Worm (Caenorhabditis elegans) whole organism, L4 larva: ENCODE data around the gene gcy-27.

ENCODE experiments used
- D1046.2 ChIP-seq: fragments of 200-800 bp; sonication (Bioruptor generic); IDR thresholded peaks from 2 replicates; pipeline ENCODE4 v1.3.6; 2022; ENCODE audit warnings: missing genetic modification characterization, missing compliant biosample characterization
- F10B5.3 ChIP-seq: sonication (generic microtip); optimal IDR thresholded peaks from 2 replicates; lab custom pipeline; 2016; ENCODE audit warnings: mild to moderate bottlenecking, missing genetic modification characterization, missing compliant biosample characterization
- F26F4.8 ChIP-seq: fragments of 200-800 bp; sonication (Bioruptor generic); conservative IDR thresholded peaks from 2 replicates; pipeline ENCODE4 v1.3.6; 2022; ENCODE audit warnings: missing genetic modification characterization, missing compliant biosample characterization
- F37D6.2 ChIP-seq: sonication (generic microtip); optimal IDR thresholded peaks from 2 replicates; lab custom pipeline; 2016; ENCODE audit warnings: mild to moderate bottlenecking, missing genetic modification characterization, missing compliant biosample characterization
- F44E2.7 ChIP-seq: fragments of 200-800 bp; sonication (Bioruptor generic); IDR thresholded peaks from 2 replicates; pipeline ENCODE4 v2.1.2; 2022; ENCODE audit warnings: missing genetic modification characterization, missing compliant biosample characterization
- F49E8.2 ChIP-seq: sonication (generic microtip); optimal IDR thresholded peaks from 2 replicates; lab custom pipeline; 2016; ENCODE audit warnings: missing compliant biosample characterization, mild to moderate bottlenecking, missing genetic modification characterization, borderline replicate concordance
- R02D3.7 ChIP-seq: fragments of 150-350 bp; sonication (generic microtip); optimal IDR thresholded peaks from 3 replicates; lab custom pipeline; 2014; ENCODE audit warnings: missing biosample characterization, missing genetic modification characterization
- T26A8.4 ChIP-seq: fragments of 200-800 bp; sonication (Bioruptor generic); IDR thresholded peaks from 2 replicates; pipeline ENCODE4 v1.3.6; 2022; ENCODE audit warnings: missing genetic modification characterization, missing compliant biosample characterization
- Y105C5A.15 ChIP-seq: fragments of 200-800 bp; sonication (Bioruptor generic); IDR thresholded peaks from 2 replicates; pipeline ENCODE4 v1.3.6; 2022; ENCODE audit warnings: missing genetic modification characterization, missing compliant biosample characterization
- Y75B8A.6 ChIP-seq: fragments of 200-800 bp; sonication (Bioruptor generic); IDR thresholded peaks from 2 replicates; pipeline ENCODE4 v1.3.6; 2022; ENCODE audit warnings: missing genetic modification reagents, missing genetic modification characterization, missing compliant biosample characterization
- ZK337.2 ChIP-seq: fragments of 200-800 bp; sonication (Bioruptor generic); IDR thresholded peaks from 2 replicates; pipeline ENCODE4 v1.3.6; 2022; ENCODE audit warnings: missing genetic modification reagents, missing genetic modification characterization, missing compliant biosample characterization
- ZK546.5 ChIP-seq, 2 experiments: sonication (generic microtip); optimal IDR thresholded peaks; 2 replicates each; lab custom pipeline; 2017; ENCODE audit warnings: missing biosample characterization in 2 of 2, missing genetic modification characterization in 2 of 2
- ama-1 ChIP-seq: fragments of 150-350 bp; optimal IDR thresholded peaks from 2 replicates; lab custom pipeline; 2014; ENCODE audit warnings: inconsistent platforms, mixed read lengths
- cey-2 ChIP-seq: sonication (generic microtip); optimal IDR thresholded peaks from 3 replicates; lab custom pipeline; 2017; ENCODE audit warnings: missing genetic modification characterization, mild to moderate bottlenecking, missing compliant biosample characterization, antibody characterized with exemption, borderline replicate concordance; ENCODE audit not compliant: insufficient read depth
- ctbp-1 ChIP-seq: fragments of 200-800 bp; sonication (Bioruptor generic); IDR thresholded peaks from 2 replicates; pipeline ENCODE4 v1.3.6; 2022; ENCODE audit warnings: missing genetic modification reagents, missing genetic modification characterization, missing compliant biosample characterization
- daf-12 ChIP-seq: fragments of 150-350 bp; optimal IDR thresholded peaks from 2 replicates; lab custom pipeline; 2014; ENCODE audit warnings: missing biosample characterization, missing genetic modification reagents, missing genetic modification characterization
- daf-16 ChIP-seq, 3 experiments: sonication (generic microtip); optimal IDR thresholded peaks; 2 replicates each; lab custom pipeline; 2016 to 2017; ENCODE audit warnings: missing genetic modification characterization in 3 of 3, missing genetic modification reagents in 3 of 3, mild to moderate bottlenecking in 2 of 3, missing compliant biosample characterization in 2 of 3, missing biosample characterization in 1 of 3, moderate library complexity in 1 of 3
- daf-19 ChIP-seq: fragments of 200-800 bp; sonication (Bioruptor generic); conservative IDR thresholded peaks from 2 replicates; pipeline ENCODE4 v1.3.6; 2022; ENCODE audit warnings: missing genetic modification characterization, missing compliant biosample characterization
- daf-8 ChIP-seq: fragments of 200-800 bp; sonication (Bioruptor generic); IDR thresholded peaks from 2 replicates; pipeline ENCODE4 v1.3.6; 2022; ENCODE audit warnings: missing genetic modification characterization, missing compliant biosample characterization
- dve-1 ChIP-seq: sonication (generic microtip); optimal IDR thresholded peaks from 2 replicates; lab custom pipeline; 2017; ENCODE audit warnings: antibody characterized with exemption, mild to moderate bottlenecking, missing genetic modification characterization, missing compliant biosample characterization; ENCODE audit not compliant: insufficient read depth
- fos-1 ChIP-seq: fragments of 150-350 bp; optimal IDR thresholded peaks from 2 replicates; lab custom pipeline; 2014; ENCODE audit warnings: missing biosample characterization, missing genetic modification characterization
- gei-8 ChIP-seq: fragments of 200-800 bp; sonication (Bioruptor generic); optimal IDR thresholded peaks from 2 replicates; lab custom pipeline; 2018; ENCODE audit warnings: mild to moderate bottlenecking, missing genetic modification characterization, missing compliant biosample characterization
- hif-1 ChIP-seq, 2 experiments: sonication (generic microtip); optimal IDR thresholded peaks; 2 replicates each; lab custom pipeline; 2016 to 2017; ENCODE audit warnings: missing compliant biosample characterization in 2 of 2, missing genetic modification characterization in 2 of 2, missing genetic modification reagents in 2 of 2, missing genotype in 2 of 2, mild to moderate bottlenecking in 1 of 2
- hlh-11 ChIP-seq: fragments of 200-800 bp; sonication (Bioruptor generic); optimal IDR thresholded peaks from 2 replicates; lab custom pipeline; 2018; ENCODE audit warnings: mild to moderate bottlenecking, missing genetic modification characterization, missing compliant biosample characterization
- hmg-1.1 ChIP-seq: fragments of 200-800 bp; sonication (Bioruptor generic); IDR thresholded peaks from 2 replicates; pipeline ENCODE4 v1.3.6; 2022; ENCODE audit warnings: missing genetic modification reagents, missing genetic modification characterization, missing compliant biosample characterization
- lin-15B ChIP-seq: fragments of 150-350 bp; sonication (generic microtip); optimal IDR thresholded peaks from 3 replicates; lab custom pipeline; 2014; ENCODE audit warnings: missing biosample characterization, missing genetic modification characterization
- lin-38 ChIP-seq: fragments of 200-800 bp; sonication (Bioruptor generic); IDR thresholded peaks from 2 replicates; pipeline ENCODE4 v1.3.6; 2022; ENCODE audit warnings: missing genetic modification reagents, missing genetic modification characterization, missing compliant biosample characterization
- lin-39 ChIP-seq: fragments of 150-350 bp; optimal IDR thresholded peaks from 2 replicates; lab custom pipeline; 2014; ENCODE audit warnings: missing biosample characterization, missing genetic modification reagents, missing genetic modification characterization
- lir-3 ChIP-seq: sonication (generic microtip); optimal IDR thresholded peaks from 2 replicates; lab custom pipeline; 2016; ENCODE audit warnings: mild to moderate bottlenecking, missing genetic modification characterization, missing compliant biosample characterization
- lsy-2 ChIP-seq, 2 experiments: fragments of 150-350 bp in 1 of 2; sonication (generic microtip) in 1 of 2; optimal IDR thresholded peaks; 2 replicates each; lab custom pipeline; 2014 to 2017; ENCODE audit warnings: missing biosample characterization in 2 of 2, missing genetic modification characterization in 2 of 2
- madf-9 ChIP-seq: fragments of 200-800 bp; sonication (Bioruptor generic); conservative IDR thresholded peaks from 2 replicates; pipeline ENCODE4 v1.3.6; 2022; ENCODE audit warnings: missing genetic modification reagents, missing genetic modification characterization, missing compliant biosample characterization
- mdt-29 ChIP-seq: fragments of 200-800 bp; sonication (Bioruptor generic); IDR thresholded peaks from 2 replicates; pipeline ENCODE4 v1.3.6; 2022; ENCODE audit warnings: missing genetic modification reagents, missing genetic modification characterization, missing compliant biosample characterization
- mep-1 ChIP-seq: fragments of 150-350 bp; sonication (generic microtip); optimal IDR thresholded peaks from 3 replicates; lab custom pipeline; 2014; ENCODE audit warnings: missing biosample characterization, missing genetic modification characterization
- mxl-2 ChIP-seq: fragments of 200-800 bp; sonication (Bioruptor generic); conservative IDR thresholded peaks from 2 replicates; pipeline ENCODE4 v1.3.6; 2022; ENCODE audit warnings: missing genetic modification reagents, missing genetic modification characterization, missing compliant biosample characterization
- mxl-3 ChIP-seq: fragments of 200-800 bp; sonication (Bioruptor generic); optimal IDR thresholded peaks from 2 replicates; lab custom pipeline; 2018; ENCODE audit warnings: mild to moderate bottlenecking, missing genetic modification characterization, missing compliant biosample characterization
- nhr-102 ChIP-seq: sonication (generic microtip); optimal IDR thresholded peaks from 2 replicates; lab custom pipeline; 2016; ENCODE audit warnings: mild to moderate bottlenecking, missing genetic modification characterization, moderate library complexity, missing compliant biosample characterization
- nhr-11 ChIP-seq: fragments of 150-350 bp; optimal IDR thresholded peaks from 2 replicates; lab custom pipeline; 2014; ENCODE audit warnings: missing biosample characterization, missing genetic modification characterization
- nhr-111 ChIP-seq: fragments of 200-800 bp; sonication (Bioruptor generic); optimal IDR thresholded peaks from 2 replicates; lab custom pipeline; 2018; ENCODE audit warnings: mild to moderate bottlenecking, missing genetic modification characterization, missing compliant biosample characterization
- nhr-28 ChIP-seq: fragments of 150-350 bp; optimal IDR thresholded peaks from 2 replicates; lab custom pipeline; 2014; ENCODE audit warnings: missing biosample characterization, missing genetic modification characterization
- nhr-48 ChIP-seq: sonication (generic microtip); optimal IDR thresholded peaks from 2 replicates; lab custom pipeline; 2016; ENCODE audit warnings: mild to moderate bottlenecking, missing genetic modification characterization, missing compliant biosample characterization
- pha-4 ChIP-seq, 2 experiments: fragments of 150-350 bp in 1 of 2; fragments of 200-800 bp in 1 of 2; sonication (Bioruptor generic) in 1 of 2; IDR thresholded peaks in 1 of 2; optimal IDR thresholded peaks in 1 of 2; 2 replicates each; pipeline versions ENCODE4 v1.3.6 to Lab custom; 2014 to 2022; ENCODE audit warnings: missing genetic modification characterization in 2 of 2, missing genetic modification reagents in 2 of 2, missing biosample characterization in 1 of 2, missing compliant biosample characterization in 1 of 2
- pqm-1 ChIP-seq: sonication (generic microtip); optimal IDR thresholded peaks from 2 replicates; lab custom pipeline; 2017; ENCODE audit warnings: missing biosample characterization, missing genetic modification characterization
- saeg-2 ChIP-seq: fragments of 200-800 bp; sonication (Bioruptor generic); IDR thresholded peaks from 2 replicates; pipeline ENCODE4 v1.3.6; 2022; ENCODE audit warnings: missing genetic modification reagents, missing genetic modification characterization, missing compliant biosample characterization
- unc-130 ChIP-seq: sonication (generic microtip); optimal IDR thresholded peaks from 2 replicates; lab custom pipeline; 2016; ENCODE audit warnings: missing genetic modification reagents, missing genetic modification characterization, missing compliant biosample characterization
- unc-62 ChIP-seq, 3 experiments: fragments of 150-350 bp in 1 of 3; sonication (generic microtip); optimal IDR thresholded peaks in 2 of 3; peaks in 1 of 3; 1 replicate in 1 of 3; 2 replicates in 2 of 3; lab custom pipeline; 2014 to 2017; ENCODE audit warnings: missing biosample characterization in 3 of 3, missing genetic modification characterization in 3 of 3, missing genetic modification reagents in 3 of 3, missing genotype in 1 of 3
- zip-2 ChIP-seq: fragments of 150-350 bp; optimal IDR thresholded peaks from 2 replicates; lab custom pipeline; 2014; ENCODE audit warnings: missing biosample characterization, missing genetic modification characterization
- ztf-7 ChIP-seq: fragments of 150-350 bp; optimal IDR thresholded peaks from 2 replicates; lab custom pipeline; 2014; ENCODE audit warnings: missing biosample characterization, missing genetic modification characterization

The gcy-27 gene

DNA sequence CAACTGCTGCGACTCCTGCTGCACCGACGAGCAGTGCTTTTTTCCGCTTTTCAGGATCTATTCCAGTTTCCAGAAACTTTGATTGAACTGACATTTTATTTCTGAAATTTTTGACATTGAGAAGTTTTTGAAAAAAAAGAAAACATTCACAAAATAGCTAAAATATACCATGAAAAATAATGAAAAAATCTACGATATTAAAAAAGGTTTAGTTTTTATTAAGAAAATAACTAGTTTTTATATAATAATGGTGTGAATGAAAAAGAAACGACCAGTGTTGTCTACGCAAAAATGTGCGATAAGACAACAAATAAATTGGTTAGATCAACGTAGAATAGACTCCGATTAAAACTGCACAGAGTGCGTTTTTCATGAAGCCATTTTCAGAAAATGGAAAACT lies 30.9 kb downstream of the gcy-27 start, which contains the start of gene pmp-4:
Gene pmp-4 (minus strand): TSS at position 101 of the 400 bp plus-strand sequence.
- TF ChIP-seq mep-1 (tag; lab: Kevin White, UChicago) (no peak), nhr-28 (tag; lab: Kevin White, UChicago) (peak; percentile 34), nhr-11 (tag; lab: Kevin White, UChicago) (no peak), ztf-7 (tag; lab: Kevin White, UChicago) (no peak), ama-1 (lab: Kevin White, UChicago) (no peak), saeg-2 (GFP tag; lab: Robert Waterston, UW) (no peak), daf-8 (GFP tag; lab: Robert Waterston, UW) (no peak), ZK546.5 (tag; optimal IDR thresholded peaks at IDR 0.05; lab: Kevin White, UChicago) (no peak), nhr-111 (GFP tag; lab: Kevin White, UChicago) (no peak), daf-16 (GFP tag; optimal IDR thresholded peaks at IDR 0.05; lab: Kevin White, UChicago) (no peak), daf-16 (tag; optimal IDR thresholded peaks at IDR 0.05; lab: Kevin White, UChicago) (peak; percentile 55), F44E2.7 (GFP tag; lab: Robert Waterston, UW) (no peak), F37D6.2 (tag; lab: Kevin White, UChicago) (no peak), F49E8.2 (tag; lab: Kevin White, UChicago) (no peak), hmg-1.1 (GFP tag; lab: Robert Waterston, UW) (no peak), zip-2 (tag; lab: Kevin White, UChicago) (no peak), Y75B8A.6 (GFP tag; lab: Robert Waterston, UW) (no peak), F10B5.3 (tag; lab: Kevin White, UChicago) (no peak), nhr-102 (tag; lab: Kevin White, UChicago) (no peak), lin-38 (GFP tag; lab: Robert Waterston, UW) (no peak), madf-9 (GFP tag; lab: Robert Waterston, UW) (no peak), mdt-29 (no peak), F26F4.8 (GFP tag; lab: Robert Waterston, UW) (no peak), mxl-2 (GFP tag; lab: Robert Waterston, UW) (no peak), unc-62 (GFP tag; optimal IDR thresholded peaks at IDR 0.05 in 1 of 2; lab: Kevin White, UChicago) (no peak), unc-62 (tag; optimal IDR thresholded peaks at IDR 0.05; lab: Kevin White, UChicago) (no peak), fos-1 (tag; lab: Kevin White, UChicago) (no peak), pqm-1 (peak; percentile 40), lir-3 (tag; lab: Kevin White, UChicago) (no peak)

DNA sequence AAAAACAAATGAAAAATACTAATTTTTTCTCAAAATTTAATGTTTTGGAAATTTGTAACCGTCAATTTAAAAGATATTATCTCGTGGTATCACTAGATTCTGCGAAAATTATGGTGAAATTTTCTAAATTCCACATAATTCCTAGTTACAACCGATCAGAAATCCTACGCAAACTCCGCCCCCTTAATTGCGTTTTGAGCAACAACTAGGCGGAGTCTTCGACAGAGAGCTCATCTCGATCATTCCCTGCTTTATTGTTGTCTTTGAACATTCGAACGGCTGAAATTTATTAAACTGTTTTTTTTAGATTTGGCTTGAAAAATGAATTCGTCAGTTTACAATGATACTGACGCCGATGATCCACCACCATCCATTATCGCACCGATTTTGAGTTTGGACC lies 37.0 kb downstream of the gcy-27 start, which contains the start of gene T02D1.4:
Gene T02D1.4 (plus strand): TSS at position 301 of the 400 bp plus-strand sequence.
- TF ChIP-seq D1046.2 (GFP tag; lab: Robert Waterston, UW) (no peak), dve-1 (tag; lab: Kevin White, UChicago) (no peak), R02D3.7 (tag; lab: Kevin White, UChicago) (no peak), Y105C5A.15 (GFP tag; lab: Robert Waterston, UW) (no peak), mxl-3 (GFP tag; lab: Kevin White, UChicago) (no peak)

DNA sequence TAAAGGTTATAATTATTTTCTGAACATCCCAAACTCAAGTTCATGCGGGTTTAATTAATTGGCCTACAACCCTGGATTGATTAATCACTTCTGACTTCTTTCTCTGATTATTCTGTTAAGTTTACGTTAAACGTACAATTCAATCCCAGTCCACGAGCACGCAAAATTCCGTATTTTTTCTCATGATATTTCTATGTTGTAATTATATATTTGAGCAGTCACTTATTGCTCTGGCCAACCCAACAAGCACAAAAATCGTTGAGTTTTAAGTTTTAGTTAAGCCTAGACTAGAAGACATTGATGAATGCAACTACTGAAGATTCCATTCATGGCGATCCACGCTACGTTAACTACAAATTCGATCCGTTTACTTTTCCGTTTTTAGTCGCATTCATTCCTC lies 40.5 kb downstream of the gcy-27 start, which contains the start of gene sru-15:
Gene sru-15 (plus strand): TSS at position 301 of the 400 bp plus-strand sequence.
- TF ChIP-seq ZK546.5 (tag; optimal IDR thresholded peaks at IDR 0.05; lab: Kevin White, UChicago) (no peak), gei-8 (GFP tag; lab: Kevin White, UChicago) (no peak), ctbp-1 (GFP tag; lab: Robert Waterston, UW) (no peak), F10B5.3 (tag; lab: Kevin White, UChicago) (no peak), ZK337.2 (GFP tag; lab: Robert Waterston, UW) (no peak), unc-130 (GFP tag; lab: Kevin White, UChicago) (no peak), hif-1 (tag; optimal IDR thresholded peaks at IDR 0.05; lab: Kevin White, UChicago) (no peak), hlh-11 (no peak), lin-39 (tag; lab: Kevin White, UChicago) (no peak), daf-19 (GFP tag; lab: Robert Waterston, UW) (no peak), pha-4 (GFP tag; IDR thresholded peaks at IDR 0.05; lab: Robert Waterston, UW) (no peak), pha-4 (tag; optimal IDR thresholded peaks at IDR 0.05; lab: Kevin White, UChicago) (no peak), lsy-2 (tag; optimal IDR thresholded peaks at IDR 0.05; lab: Kevin White, UChicago) (no peak), nhr-11 (tag; lab: Kevin White, UChicago) (no peak), daf-12 (tag; lab: Kevin White, UChicago) (no peak), lin-15B (tag; lab: Kevin White, UChicago) (no peak), cey-2 (tag; lab: Kevin White, UChicago) (no peak), T26A8.4 (GFP tag; lab: Robert Waterston, UW) (no peak), ama-1 (lab: Kevin White, UChicago) (no peak), nhr-48 (tag; lab: Kevin White, UChicago) (no peak)
